Fruit fly (Drosophila melanogaster) whole organism, embryonic: ENCODE data around the gene Srg3.

Experiments used
- CG1024 ChIP-seq: fragments of 200-800 bp; sonication (Bioruptor generic); IDR thresholded peaks from 2 replicates; pipeline ENCODE4 v1.3.6; 2022; ENCODE audit warnings: missing biosample characterization, missing genetic modification characterization
- CG10274 ChIP-seq: fragments of 200-800 bp; sonication (Bioruptor generic); optimal IDR thresholded peaks from 3 replicates; lab custom pipeline; 2017; ENCODE audit warnings: missing biosample characterization, mild to moderate bottlenecking, missing genetic modification characterization
- CG10654 ChIP-seq: fragments of 200-800 bp; sonication (Bioruptor generic); optimal IDR thresholded peaks from 2 replicates; lab custom pipeline; 2016; ENCODE audit warnings: missing biosample characterization, missing genetic modification characterization
- CG11093 ChIP-seq: fragments of 200-800 bp; sonication (Bioruptor generic); IDR thresholded peaks from 3 replicates; pipeline ENCODE4 v1.3.6; 2022; ENCODE audit warnings: missing biosample characterization, missing genetic modification characterization
- CG11247 ChIP-seq: fragments of 200-800 bp; sonication (Bioruptor generic); IDR thresholded peaks from 2 replicates; pipeline ENCODE4 v1.3.6; 2022; ENCODE audit warnings: missing biosample characterization, missing genetic modification characterization
- CG11504 ChIP-seq: fragments of 200-800 bp; sonication (Bioruptor generic); optimal IDR thresholded peaks from 3 replicates; lab custom pipeline; 2019; ENCODE audit warnings: missing biosample characterization, mild to moderate bottlenecking, missing genetic modification characterization, moderate library complexity
- CG13775 ChIP-seq: fragments of 200-800 bp; sonication (Bioruptor generic); optimal IDR thresholded peaks from 3 replicates; lab custom pipeline; 2017; ENCODE audit warnings: missing biosample characterization, mild to moderate bottlenecking, missing genetic modification characterization
- CG14667 ChIP-seq: fragments of 200-800 bp; sonication (Bioruptor generic); IDR thresholded peaks from 2 replicates; pipeline ENCODE4 v1.3.6; 2022; ENCODE audit warnings: missing biosample characterization, missing genetic modification characterization
- CG1603 ChIP-seq: fragments of 200-800 bp; sonication (Bioruptor generic); optimal IDR thresholded peaks from 2 replicates; lab custom pipeline; 2019; ENCODE audit warnings: missing biosample characterization, mild to moderate bottlenecking, missing genetic modification characterization, moderate library complexity
- CG16779 ChIP-seq: fragments of 200-800 bp; sonication (Bioruptor generic); IDR thresholded peaks from 2 replicates; pipeline ENCODE4 v1.3.6; 2022; ENCODE audit warnings: missing biosample characterization, missing genetic modification characterization
- CG30020 ChIP-seq: fragments of 200-800 bp; optimal IDR thresholded peaks from 2 replicates; lab custom pipeline; 2019; ENCODE audit warnings: missing biosample characterization, mild to moderate bottlenecking, missing genetic modification characterization, moderate library complexity
- CG4854 ChIP-seq: fragments of 200-800 bp; sonication (Bioruptor generic); optimal IDR thresholded peaks from 2 replicates; lab custom pipeline; 2016; ENCODE audit warnings: missing biosample characterization, missing genetic modification characterization, inconsistent platforms
- CG5180 ChIP-seq: fragments of 200-800 bp; sonication (Bioruptor generic); optimal IDR thresholded peaks from 3 replicates; lab custom pipeline; 2017; ENCODE audit warnings: missing biosample characterization, missing genetic modification characterization, mild to moderate bottlenecking, moderate library complexity, missing genetic modification reagents
- CG7839 ChIP-seq: fragments of 200-800 bp; sonication (Bioruptor generic); optimal IDR thresholded peaks from 3 replicates; lab custom pipeline; 2018; ENCODE audit warnings: missing biosample characterization, mild to moderate bottlenecking, missing genetic modification characterization, moderate library complexity
- CG8765 ChIP-seq: fragments of 200-800 bp; sonication (Bioruptor generic); IDR thresholded peaks from 2 replicates; pipeline ENCODE4 v1.3.6; 2022; ENCODE audit warnings: missing biosample characterization, missing genetic modification characterization
- Deaf1 ChIP-seq: fragments of 200-800 bp; optimal IDR thresholded peaks from 3 replicates; lab custom pipeline; 2019; ENCODE audit warnings: missing biosample characterization, mild to moderate bottlenecking, missing genetic modification characterization, moderate library complexity
- Drgx ChIP-seq: fragments of 200-800 bp; sonication (Bioruptor generic); IDR thresholded peaks from 2 replicates; pipeline ENCODE4 v1.3.6; 2022; ENCODE audit warnings: missing biosample characterization, missing genetic modification characterization
- GATAe ChIP-seq: fragments of 200-800 bp; sonication (Bioruptor generic); conservative IDR thresholded peaks from 2 replicates; pipeline ENCODE4 v1.3.6; 2022; ENCODE audit warnings: missing biosample characterization, missing genetic modification characterization
- Kr ChIP-seq: fragments of 200-800 bp; sonication (Bioruptor generic); optimal IDR thresholded peaks from 2 replicates; lab custom pipeline; 2017; ENCODE audit warnings: missing biosample characterization, mild to moderate bottlenecking, missing genetic modification characterization
- Lim3 ChIP-seq: fragments of 200-800 bp; sonication (Bioruptor generic); IDR thresholded peaks from 2 replicates; pipeline ENCODE4 v1.3.6; 2022; ENCODE audit warnings: missing biosample characterization, missing genetic modification characterization
- TFAM ChIP-seq: fragments of 200-800 bp; sonication (Bioruptor generic); optimal IDR thresholded peaks from 2 replicates; lab custom pipeline; 2017; ENCODE audit warnings: missing biosample characterization, missing genetic modification characterization, inconsistent platforms
- Trl ChIP-seq, 3 experiments: fragments of >200 bp in 2 of 3; fragments of 200-800 bp in 1 of 3; sonication (Bioruptor generic) in 1 of 3; optimal IDR thresholded peaks; 2 replicates in 1 of 3; 3 replicates in 2 of 3; lab custom pipeline; 2016 to 2017; ENCODE audit warnings: missing biosample characterization in 1 of 3, missing genetic modification characterization in 1 of 3
- ap ChIP-seq: fragments of 200-800 bp; sonication (Bioruptor generic); IDR thresholded peaks from 2 replicates; pipeline ENCODE4 v1.3.6; 2022; ENCODE audit warnings: missing biosample characterization, missing genetic modification characterization
- ara ChIP-seq: fragments of 200-800 bp; sonication (Bioruptor generic); IDR thresholded peaks from 2 replicates; pipeline ENCODE4 v1.3.6; 2022; ENCODE audit warnings: missing biosample characterization, missing genetic modification characterization
- bcd ChIP-seq: fragments of 200-800 bp; sonication (Bioruptor generic); optimal IDR thresholded peaks from 2 replicates; lab custom pipeline; 2017; ENCODE audit warnings: missing biosample characterization, mild to moderate bottlenecking, missing genetic modification characterization
- ci ChIP-seq: fragments of 200-800 bp; sonication (Bioruptor generic); IDR thresholded peaks from 3 replicates; pipeline ENCODE4 v1.3.6; 2022; ENCODE audit warnings: missing biosample characterization, missing genetic modification characterization
- crol ChIP-seq: fragments of 200-800 bp; sonication (Bioruptor generic); IDR thresholded peaks from 2 replicates; pipeline ENCODE4 v1.3.6; 2022; ENCODE audit warnings: missing biosample characterization, missing genetic modification characterization
- dmrt99B ChIP-seq: fragments of 200-800 bp; sonication (Bioruptor generic); optimal IDR thresholded peaks from 2 replicates; lab custom pipeline; 2018; ENCODE audit warnings: missing biosample characterization, mild to moderate bottlenecking, missing genetic modification characterization, moderate library complexity
- gt ChIP-seq: fragments of 200-800 bp; sonication (Bioruptor generic); IDR thresholded peaks from 2 replicates; pipeline ENCODE4 v1.3.6; 2022; ENCODE audit warnings: missing biosample characterization, missing genetic modification characterization
- ind ChIP-seq: fragments of 200-800 bp; sonication (Bioruptor generic); optimal IDR thresholded peaks from 3 replicates; lab custom pipeline; 2016; ENCODE audit warnings: missing biosample characterization, missing genetic modification characterization
- otp ChIP-seq: fragments of 200-800 bp; sonication (Bioruptor generic); IDR thresholded peaks from 3 replicates; pipeline ENCODE4, ENCODE4 v1.3.6; 2022; ENCODE audit warnings: missing biosample characterization, missing genetic modification characterization
- pan ChIP-seq, 4 experiments: fragments of >200 bp in 3 of 4; fragments of 200-800 bp in 1 of 4; sonication (Bioruptor generic) in 1 of 4; optimal IDR thresholded peaks in 3 of 4; IDR thresholded peaks in 1 of 4; 2 replicates each; pipeline versions ENCODE4 v1.3.6 to Lab custom; 2017 to 2022; ENCODE audit warnings: missing biosample characterization in 2 of 4, missing genetic modification characterization in 2 of 4, mixed read lengths in 1 of 4
- phol ChIP-seq: fragments of 200-800 bp; sonication (Bioruptor generic); optimal IDR thresholded peaks from 3 replicates; lab custom pipeline; 2018; ENCODE audit warnings: missing biosample characterization, mild to moderate bottlenecking, missing genetic modification characterization, moderate library complexity
- pnt ChIP-seq: fragments of 200-800 bp; sonication (Bioruptor generic); optimal IDR thresholded peaks from 3 replicates; lab custom pipeline; 2016; ENCODE audit warnings: missing biosample characterization, missing genetic modification characterization
- prd ChIP-seq, 3 experiments: fragments of >200 bp in 2 of 3; fragments of 200-800 bp in 1 of 3; sonication (Bioruptor generic) in 1 of 3; optimal IDR thresholded peaks in 2 of 3; IDR thresholded peaks in 1 of 3; 2 replicates in 2 of 3; 3 replicates in 1 of 3; pipeline versions ENCODE4 v1.3.6 to Lab custom; 2017 to 2022; ENCODE audit warnings: missing biosample characterization in 1 of 3, missing genetic modification characterization in 1 of 3
- psq ChIP-seq: fragments of 200-800 bp; sonication (Bioruptor generic); optimal IDR thresholded peaks from 2 replicates; lab custom pipeline; 2017; ENCODE audit warnings: missing biosample characterization, missing genetic modification characterization
- sens ChIP-seq: fragments of 200-800 bp; sonication (Bioruptor generic); peaks from one replicate; lab custom pipeline; 2016; ENCODE audit warnings: missing biosample characterization, missing genetic modification characterization
- slbo ChIP-seq: fragments of 200-800 bp; sonication (Bioruptor generic); IDR thresholded peaks from 2 replicates; pipeline ENCODE4 v1.3.6; 2022; ENCODE audit warnings: missing biosample characterization, missing genetic modification characterization
- sug ChIP-seq: fragments of 200-800 bp; optimal IDR thresholded peaks from 2 replicates; lab custom pipeline; 2019; ENCODE audit warnings: missing biosample characterization, mild to moderate bottlenecking, missing genetic modification characterization, moderate library complexity
- ttk ChIP-seq: fragments of 200-800 bp; sonication (Bioruptor generic); IDR thresholded peaks from 2 replicates; pipeline ENCODE4 v2.1.2; 2022; ENCODE audit warnings: missing biosample characterization, missing genetic modification characterization

Srg3 gene

dm6 chr3L:9398435-9398981 is 44.5 kb upstream of the Srg3 start (continued):
- TF ChIP-seq CG30020 (tag; lab: Kevin White, UChicago) (no peak), CG7839 (tag; lab: Kevin White, UChicago) (peak; percentile 13), ap (GFP tag; lab: Robert Waterston, UW) (no peak), ttk (GFP tag; lab: Robert Waterston, UW) (0 out of 2 replicates have a peak, but pooled peaks have one; percentile 22), sens (GFP tag; lab: Kevin White, UChicago) (no peak), sug (peak; percentile 30), TFAM (GFP tag; lab: Kevin White, UChicago) (no peak), bcd (GFP tag; lab: Kevin White, UChicago) (peak; percentile 15), CG14667 (GFP tag; lab: Robert Waterston, UW) (no peak), gt (GFP tag; lab: Robert Waterston, UW) (no peak), dmrt99B (peak; percentile 9), pan (optimal IDR thresholded peaks at IDR 0.05; lab: Kevin White, UChicago) (peak in 1 of 2 experiments; percentile 46), pan (GFP tag; optimal IDR thresholded peaks at IDR 0.05 in 1 of 2, IDR thresholded peaks at IDR 0.05 in 1 of 2) (peak in 1 of 2 experiments; percentile 7), Lim3 (no peak), CG16779 (0 out of 2 replicates have a peak, but pooled peaks have one; percentile 20), crol (peak; percentile 69), pnt (GFP tag; lab: Kevin White, UChicago) (no peak), psq (GFP tag; lab: Kevin White, UChicago) (no peak), ind (GFP tag; lab: Kevin White, UChicago) (no peak), prd (optimal IDR thresholded peaks at IDR 0.05; lab: Kevin White, UChicago) (no peak), prd (GFP tag; IDR thresholded peaks at IDR 0.05; lab: Robert Waterston, UW) (peak; percentile 31; the same call in 1 of the 3 replicates), Trl (optimal IDR thresholded peaks at IDR 0.05; lab: Kevin White, UChicago) (peak; percentile 14 to 17), Trl (GFP tag; optimal IDR thresholded peaks at IDR 0.05; lab: Kevin White, UChicago) (no peak), Drgx (GFP tag; lab: Robert Waterston, UW) (peak; percentile 42; the same call in 1 of the 2 replicates), Deaf1 (tag; lab: Kevin White, UChicago) (no peak), CG10654 (GFP tag; lab: Kevin White, UChicago) (peak; percentile 1), CG8765 (GFP tag; lab: Robert Waterston, UW) (no peak), CG11093 (no peak), otp (0 out of 3 replicates have a peak, but pooled peaks have one; percentile 38), CG11247 (GFP tag; lab: Robert Waterston, UW) (0 out of 2 replicates have a peak, but pooled peaks have one; percentile 11), CG4854 (GFP tag; lab: Kevin White, UChicago) (no peak), ci (peak; percentile 54; the same call in 2 of the 3 replicates), slbo (GFP tag; lab: Robert Waterston, UW) (0 out of 2 replicates have a peak, but pooled peaks have one; percentile 20), GATAe (GFP tag; lab: Robert Waterston, UW) (no peak), CG1024 (GFP tag; lab: Robert Waterston, UW) (peak; percentile 23; the same call in 1 of the 2 replicates), CG10274 (GFP tag; lab: Kevin White, UChicago) (peak; percentile 35), phol (tag; lab: Kevin White, UChicago) (peak; percentile 4), ara (GFP tag; lab: Robert Waterston, UW) (no peak), CG5180 (GFP tag; lab: Kevin White, UChicago) (peak; percentile 18), CG11504 (tag; lab: Kevin White, UChicago) (peak; percentile 14), Kr (GFP tag; lab: Kevin White, UChicago) (no peak), CG13775 (GFP tag; lab: Kevin White, UChicago) (no peak), CG1603 (tag; lab: Kevin White, UChicago) (peak; percentile 35)
